Fruit fly (Drosophila melanogaster): ENCODE data around the gene CG18178.

DNA sequence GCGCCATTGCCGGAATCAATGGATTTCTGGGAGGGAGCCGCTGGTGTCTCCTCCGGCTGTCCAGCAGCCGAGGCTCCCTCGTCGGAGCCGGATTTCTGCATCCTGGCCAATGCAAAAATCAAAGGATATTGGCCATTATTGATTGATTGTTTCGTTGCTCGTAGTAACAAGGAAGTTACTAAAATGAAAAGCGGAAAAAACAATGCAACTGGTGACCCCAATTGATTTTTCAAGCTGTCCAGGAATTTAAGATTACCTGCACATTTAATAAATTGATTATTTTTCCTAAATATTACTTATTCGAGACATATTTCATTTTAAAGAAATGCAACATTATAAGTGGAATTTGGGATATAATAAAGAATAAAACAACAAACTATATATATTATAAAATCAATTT lies 15.4 kb downstream of the CG18178 start, which contains the start of gene CG6761:
- TF ChIP-seq Sin3A (optimal IDR thresholded peaks at IDR 0.05), result no peak
- no peak for TF ChIP-seq psq (optimal IDR thresholded peaks at IDR 0.05)
- no peak for TF ChIP-seq insv (optimal IDR thresholded peaks at IDR 0.05)
- no peak for TF ChIP-seq h (optimal IDR thresholded peaks at IDR 0.05)
- TF ChIP-seq ttk (optimal IDR thresholded peaks at IDR 0.05), result no peak
